Worm (Caenorhabditis elegans) whole organism, mixed stage, embryonic: Measurements from ENCODE around the gene ceh-76.

Source experiments
- nhr-237 ChIP-seq: fragments of 150-350 bp; optimal IDR thresholded peaks from 2 replicates; lab custom pipeline; 2014; ENCODE audit warnings: missing biosample characterization, missing genetic modification characterization
- nhr-76 ChIP-seq: sonication (generic microtip); optimal IDR thresholded peaks from 2 replicates; lab custom pipeline; 2017; ENCODE audit warnings: missing biosample characterization, missing genetic modification characterization

DNA sequence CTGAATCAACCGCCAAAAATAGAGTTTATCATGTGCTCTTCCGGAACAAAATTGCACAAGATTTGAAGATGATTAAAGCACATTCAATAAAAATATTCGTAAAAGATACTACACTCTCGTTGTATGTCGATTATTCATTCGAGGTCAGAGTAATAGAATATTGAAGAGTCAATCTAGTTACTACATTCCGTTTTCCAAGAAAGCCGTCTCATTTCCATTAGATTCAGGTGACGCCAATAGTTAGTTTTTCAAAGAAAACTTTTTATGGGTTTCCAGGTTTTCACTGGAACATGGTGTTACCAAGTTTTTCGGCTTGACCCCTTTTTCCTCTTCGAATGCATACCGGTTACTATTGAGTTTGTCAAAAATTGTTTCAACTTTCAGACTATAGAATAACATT lies 24.0 kb downstream of the ceh-76 start:
- TF ChIP-seq nhr-237: no peak
- TF ChIP-seq nhr-76 (tag; lab: Kevin White, UChicago): no peak
